Worm (Caenorhabditis elegans) whole organism, L3 larva: ENCODE results near the gene srx-136.

ENCODE experiments used
- ceh-9 ChIP-seq: sonication (generic microtip); optimal IDR thresholded peaks from 2 replicates; lab custom pipeline; 2018; ENCODE audit warnings: missing biosample characterization, missing genetic modification characterization
- elt-2 ChIP-seq: sonication (generic microtip); optimal IDR thresholded peaks from 2 replicates; lab custom pipeline; 2016; ENCODE audit warnings: missing genetic modification reagents, mild to moderate bottlenecking, missing genetic modification characterization, missing compliant biosample characterization
- eor-1 ChIP-seq, 2 experiments: fragments of 150-350 bp; optimal IDR thresholded peaks; 2 replicates each; lab custom pipeline; 2014 to 2018; ENCODE audit warnings: missing biosample characterization in 2 of 2, missing genetic modification characterization in 2 of 2
- mdl-1 ChIP-seq: fragments of 150-350 bp; optimal IDR thresholded peaks from 2 replicates; lab custom pipeline; 2014; ENCODE audit warnings: missing biosample characterization, missing genetic modification characterization
- nfya-1 ChIP-seq: sonication (generic microtip); optimal IDR thresholded peaks from 2 replicates; lab custom pipeline; 2017; ENCODE audit warnings: missing genetic modification characterization, mild to moderate bottlenecking, missing compliant biosample characterization, antibody characterized with exemption, moderate library complexity; ENCODE audit not compliant: insufficient read depth
- nhr-237 ChIP-seq: fragments of 150-350 bp; optimal IDR thresholded peaks from 2 replicates; lab custom pipeline; 2014; ENCODE audit warnings: missing biosample characterization, missing genetic modification characterization
- nhr-28 ChIP-seq: fragments of 150-350 bp; optimal IDR thresholded peaks from 2 replicates; lab custom pipeline; 2014; ENCODE audit warnings: missing biosample characterization, missing genetic modification characterization
- nhr-67 ChIP-seq: fragments of 150-350 bp; optimal IDR thresholded peaks from 2 replicates; lab custom pipeline; 2014; ENCODE audit warnings: missing biosample characterization, missing genetic modification characterization
- nhr-77 ChIP-seq: fragments of 150-350 bp; optimal IDR thresholded peaks from 2 replicates; lab custom pipeline; 2014; ENCODE audit warnings: missing biosample characterization, missing genetic modification characterization
- pha-4 ChIP-seq: fragments of 150-350 bp; optimal IDR thresholded peaks from 2 replicates; lab custom pipeline; 2014; ENCODE audit warnings: missing biosample characterization, missing genetic modification reagents, missing genetic modification characterization

ce11 chrV:13837173-13837572, 20.1 kb upstream of the srx-136 start, which contains the start of gene srx-128:
- TF ChIP-seq elt-2 (tag; lab: Kevin White, UChicago) (no peak), nhr-237 (tag; lab: Kevin White, UChicago) (no peak), pha-4 (tag; lab: Kevin White, UChicago) (no peak), nhr-67 (tag; lab: Kevin White, UChicago) (no peak), nhr-77 (tag; lab: Kevin White, UChicago) (no peak), ceh-9 (tag; lab: Kevin White, UChicago) (no peak), mdl-1 (tag; lab: Kevin White, UChicago) (no peak), nfya-1 (tag; lab: Kevin White, UChicago) (no peak), nhr-28 (tag; lab: Kevin White, UChicago) (no peak), eor-1 (tag; optimal IDR thresholded peaks at IDR 0.05; lab: Kevin White, UChicago) (no peak)
